Fruit fly (Drosophila melanogaster) whole organism, embryonic: Measurements from ENCODE around the gene djl.

Experiments
- CG10959 ChIP-seq: fragments of 200-800 bp; sonication (Bioruptor generic); IDR thresholded peaks from 2 replicates; pipeline ENCODE4 v1.3.6; 2022; ENCODE audit warnings: missing biosample characterization, missing genetic modification characterization
- CG11560 ChIP-seq: fragments of 200-800 bp; sonication (Bioruptor generic); IDR thresholded peaks from 3 replicates; pipeline ENCODE4 v1.3.6; 2022; ENCODE audit warnings: missing biosample characterization, missing genetic modification characterization
- CG12236 ChIP-seq: fragments of 200-800 bp; sonication (Bioruptor generic); optimal IDR thresholded peaks from 2 replicates; lab custom pipeline; 2016; ENCODE audit warnings: missing biosample characterization, missing genetic modification characterization
- CG12391 ChIP-seq: fragments of 200-800 bp; sonication (Bioruptor generic); optimal IDR thresholded peaks from 3 replicates; lab custom pipeline; 2018; ENCODE audit warnings: missing biosample characterization, mild to moderate bottlenecking, missing genetic modification characterization, moderate library complexity
- CG14667 ChIP-seq: fragments of 200-800 bp; sonication (Bioruptor generic); IDR thresholded peaks from 2 replicates; pipeline ENCODE4 v1.3.6; 2022; ENCODE audit warnings: missing biosample characterization, missing genetic modification characterization
- CG14860 ChIP-seq: fragments of 200-800 bp; sonication (Bioruptor generic); IDR thresholded peaks from 3 replicates; pipeline ENCODE4 v1.3.6; 2022; ENCODE audit warnings: missing biosample characterization, missing genetic modification characterization; ENCODE audit not compliant: partially characterized antibody
- CG18011 ChIP-seq: fragments of 200-800 bp; sonication (Bioruptor generic); optimal IDR thresholded peaks from 2 replicates; lab custom pipeline; 2017; ENCODE audit warnings: missing biosample characterization, missing genetic modification characterization, mild to moderate bottlenecking, moderate library complexity, missing genotype
- CG2712 ChIP-seq: fragments of 200-800 bp; optimal IDR thresholded peaks from 3 replicates; lab custom pipeline; 2019; ENCODE audit warnings: missing biosample characterization, mild to moderate bottlenecking, missing genetic modification characterization, moderate library complexity
- CG30403 ChIP-seq: fragments of 200-800 bp; sonication (Bioruptor generic); optimal IDR thresholded peaks from 3 replicates; lab custom pipeline; 2016; ENCODE audit warnings: missing biosample characterization, missing genetic modification characterization
- CG33213 ChIP-seq: fragments of 200-800 bp; sonication (Bioruptor generic); optimal IDR thresholded peaks from 3 replicates; lab custom pipeline; 2016; ENCODE audit warnings: missing biosample characterization, missing genetic modification characterization
- CG4820 ChIP-seq: fragments of 200-800 bp; sonication (Bioruptor generic); optimal IDR thresholded peaks from 3 replicates; lab custom pipeline; 2016; ENCODE audit warnings: missing biosample characterization, missing genetic modification characterization
- CG7357 ChIP-seq: fragments of 200-800 bp; sonication (Bioruptor generic); IDR thresholded peaks from 3 replicates; pipeline ENCODE4 v1.3.6; 2022; ENCODE audit warnings: missing biosample characterization, missing genetic modification characterization
- CG8290 ChIP-seq, 3 experiments: fragments of 200-800 bp; sonication (Bioruptor generic); optimal IDR thresholded peaks; 2 replicates each; lab custom pipeline; 2016 to 2019; ENCODE audit warnings: missing biosample characterization in 3 of 3, missing genetic modification characterization in 3 of 3, mild to moderate bottlenecking in 2 of 3, moderate library complexity in 1 of 3
- CG9437 ChIP-seq: fragments of 200-800 bp; sonication (Bioruptor generic); optimal IDR thresholded peaks from 2 replicates; lab custom pipeline; 2018; ENCODE audit warnings: missing biosample characterization, mild to moderate bottlenecking, missing genetic modification characterization
- CoRest ChIP-seq: fragments of 200-800 bp; sonication (Bioruptor generic); optimal IDR thresholded peaks from 3 replicates; lab custom pipeline; 2018; ENCODE audit warnings: missing biosample characterization, mild to moderate bottlenecking, missing genetic modification characterization, moderate library complexity
- D19B ChIP-seq: fragments of 200-800 bp; sonication (Bioruptor generic); optimal IDR thresholded peaks from 2 replicates; lab custom pipeline; 2017; ENCODE audit warnings: missing biosample characterization, mild to moderate bottlenecking, missing genetic modification characterization
- Dek ChIP-seq: fragments of 200-800 bp; sonication (Bioruptor generic); optimal IDR thresholded peaks from 3 replicates; lab custom pipeline; 2019; ENCODE audit warnings: missing biosample characterization, mild to moderate bottlenecking, missing genetic modification characterization, moderate library complexity
- Dip2 ChIP-seq: fragments of 200-800 bp; sonication (Bioruptor generic); IDR thresholded peaks from 2 replicates; pipeline ENCODE4 v1.3.6; 2022; ENCODE audit warnings: missing biosample characterization, missing genetic modification characterization
- H15 ChIP-seq: fragments of 200-800 bp; sonication (Bioruptor generic); IDR thresholded peaks from 3 replicates; pipeline ENCODE4 v1.3.6; 2022; ENCODE audit warnings: missing biosample characterization, missing genetic modification characterization
- Hand ChIP-seq: fragments of 200-800 bp; sonication (Bioruptor generic); optimal IDR thresholded peaks from 2 replicates; lab custom pipeline; 2017; ENCODE audit warnings: mild to moderate bottlenecking, missing biosample characterization, missing genetic modification reagents, missing genetic modification characterization
- Hr51 ChIP-seq, 2 experiments: fragments of 200-800 bp; sonication (Bioruptor generic); optimal IDR thresholded peaks; 2 replicates in 1 of 2; 3 replicates in 1 of 2; lab custom pipeline; 2016 to 2018; ENCODE audit warnings: missing biosample characterization in 2 of 2, missing genetic modification characterization in 2 of 2, mild to moderate bottlenecking in 1 of 2, moderate library complexity in 1 of 2
- MESR4 ChIP-seq: fragments of 200-800 bp; sonication (Bioruptor generic); optimal IDR thresholded peaks from 2 replicates; lab custom pipeline; 2018; ENCODE audit warnings: missing biosample characterization, mild to moderate bottlenecking, missing genetic modification characterization, moderate library complexity
- Mrtf ChIP-seq: fragments of 200-800 bp; sonication (Bioruptor generic); IDR thresholded peaks from 3 replicates; pipeline ENCODE4 v1.3.6; 2022; ENCODE audit warnings: missing biosample characterization, missing genetic modification characterization
- Neu2 ChIP-seq: fragments of 200-800 bp; sonication (Bioruptor generic); optimal IDR thresholded peaks from 3 replicates; lab custom pipeline; 2016; ENCODE audit warnings: missing biosample characterization, missing genetic modification characterization, borderline replicate concordance
- Scr ChIP-seq: fragments of 200-800 bp; sonication (Bioruptor generic); IDR thresholded peaks from 2 replicates; pipeline ENCODE4 v1.3.6; 2022; ENCODE audit warnings: missing biosample characterization, missing genetic modification characterization; ENCODE audit not compliant: partially characterized antibody
- chinmo ChIP-seq: fragments of 200-800 bp; sonication (Bioruptor generic); IDR thresholded peaks from 4 replicates; pipeline ENCODE4 v1.3.6; 2022; ENCODE audit warnings: missing biosample characterization, missing genetic modification characterization; ENCODE audit not compliant: partially characterized antibody
- corto ChIP-seq: fragments of 200-800 bp; sonication (Bioruptor generic); optimal IDR thresholded peaks from 2 replicates; lab custom pipeline; 2016; ENCODE audit warnings: missing biosample characterization, mild to moderate bottlenecking, missing genetic modification characterization, moderate library complexity
- dati ChIP-seq: fragments of 200-800 bp; sonication (Bioruptor generic); IDR thresholded peaks from 2 replicates; pipeline ENCODE4 v1.3.6; 2022; ENCODE audit warnings: missing biosample characterization, missing genetic modification characterization
- dm ChIP-seq: fragments of 200-800 bp; sonication (Bioruptor generic); optimal IDR thresholded peaks from 3 replicates; lab custom pipeline; 2016; ENCODE audit warnings: missing biosample characterization, missing genetic modification characterization
- dpn ChIP-seq, 2 experiments: fragments of 200-800 bp; sonication (Bioruptor generic); optimal IDR thresholded peaks; 3 replicates each; lab custom pipeline; 2016; ENCODE audit warnings: missing biosample characterization in 2 of 2, missing genetic modification characterization in 2 of 2
- fd64A ChIP-seq: fragments of 200-800 bp; sonication (Bioruptor generic); optimal IDR thresholded peaks from 3 replicates; lab custom pipeline; 2018; ENCODE audit warnings: missing biosample characterization, mild to moderate bottlenecking, missing genetic modification characterization
- ftz-f1 ChIP-seq: fragments of 200-800 bp; sonication (Bioruptor generic); optimal IDR thresholded peaks from 2 replicates; lab custom pipeline; 2016; ENCODE audit warnings: missing biosample characterization, missing genetic modification characterization
- gcm ChIP-seq: fragments of 200-800 bp; sonication (Bioruptor generic); optimal IDR thresholded peaks from 2 replicates; lab custom pipeline; 2019; ENCODE audit warnings: missing biosample characterization, mild to moderate bottlenecking, missing genetic modification characterization, moderate library complexity
- gem ChIP-seq: fragments of 200-800 bp; sonication (Bioruptor generic); optimal IDR thresholded peaks from 2 replicates; lab custom pipeline; 2019; ENCODE audit warnings: missing biosample characterization, mild to moderate bottlenecking, missing genetic modification characterization, moderate library complexity
- lab ChIP-seq: fragments of 200-800 bp; sonication (Bioruptor generic); optimal IDR thresholded peaks from 3 replicates; lab custom pipeline; 2017; ENCODE audit warnings: missing biosample characterization, missing genetic modification characterization, mild to moderate bottlenecking, moderate library complexity, missing genetic modification reagents
- lmd ChIP-seq: fragments of 200-800 bp; sonication (Bioruptor generic); IDR thresholded peaks from 2 replicates; pipeline ENCODE4 v1.3.6; 2022; ENCODE audit warnings: missing biosample characterization, missing genetic modification characterization
- mam ChIP-seq: fragments of 200-800 bp; sonication (Bioruptor generic); optimal IDR thresholded peaks from 3 replicates; lab custom pipeline; 2016; ENCODE audit warnings: missing biosample characterization, missing genetic modification characterization
- nau ChIP-seq: fragments of 200-800 bp; sonication (Bioruptor generic); optimal IDR thresholded peaks from 3 replicates; lab custom pipeline; 2017; ENCODE audit warnings: missing biosample characterization, mild to moderate bottlenecking, missing genetic modification characterization, missing genetic modification reagents
- nerfin-1 ChIP-seq: fragments of 200-800 bp; sonication (Bioruptor generic); optimal IDR thresholded peaks from 3 replicates; lab custom pipeline; 2019; ENCODE audit warnings: missing biosample characterization, mild to moderate bottlenecking, missing genetic modification characterization, moderate library complexity
- peb ChIP-seq: fragments of 200-800 bp; sonication (Bioruptor generic); IDR thresholded peaks from 2 replicates; pipeline ENCODE4 v1.3.6; 2022; ENCODE audit warnings: missing biosample characterization, missing genetic modification characterization
- pho ChIP-seq: fragments of 200-800 bp; sonication (Bioruptor generic); optimal IDR thresholded peaks from 2 replicates; lab custom pipeline; 2016; ENCODE audit warnings: missing biosample characterization, missing genetic modification characterization
- phol ChIP-seq: fragments of 200-800 bp; sonication (Bioruptor generic); optimal IDR thresholded peaks from 3 replicates; lab custom pipeline; 2018; ENCODE audit warnings: missing biosample characterization, mild to moderate bottlenecking, missing genetic modification characterization, moderate library complexity
- pzg ChIP-seq: fragments of 200-800 bp; sonication (Bioruptor generic); optimal IDR thresholded peaks from 3 replicates; lab custom pipeline; 2018; ENCODE audit warnings: missing biosample characterization, mild to moderate bottlenecking, missing genetic modification characterization, moderate library complexity
- sd ChIP-seq: fragments of 200-800 bp; sonication (Bioruptor generic); optimal IDR thresholded peaks from 3 replicates; lab custom pipeline; 2018; ENCODE audit warnings: missing biosample characterization, mild to moderate bottlenecking, missing genetic modification characterization, moderate library complexity
- sug ChIP-seq: fragments of 200-800 bp; optimal IDR thresholded peaks from 2 replicates; lab custom pipeline; 2019; ENCODE audit warnings: missing biosample characterization, mild to moderate bottlenecking, missing genetic modification characterization, moderate library complexity
- unc-4 ChIP-seq: fragments of 200-800 bp; sonication (Bioruptor generic); IDR thresholded peaks from 2 replicates; pipeline ENCODE4 v1.3.6; 2022; ENCODE audit warnings: missing biosample characterization, missing genetic modification characterization; ENCODE audit not compliant: partially characterized antibody
- wor ChIP-seq: fragments of 200-800 bp; sonication (Bioruptor generic); IDR thresholded peaks from 2 replicates; pipeline ENCODE4 v1.3.6; 2022; ENCODE audit warnings: missing biosample characterization, missing genetic modification characterization
- zen ChIP-seq: fragments of 200-800 bp; sonication (Bioruptor generic); optimal IDR thresholded peaks from 3 replicates; lab custom pipeline; 2018; ENCODE audit warnings: missing biosample characterization, mild to moderate bottlenecking, missing genetic modification characterization, moderate library complexity

Gene djl

dm6 chr3R:7074297-7075114 is 13.9 kb downstream of the djl start, which contains the start of the genes Ufl1 and CG1943 (continued):
- TF ChIP-seq Neu2 (GFP tag; lab: Kevin White, UChicago) (no peak), nerfin-1 (tag; lab: Kevin White, UChicago) (peak; percentile 99), CG14860 (no peak), Hr51 (GFP tag; optimal IDR thresholded peaks at IDR 0.05; lab: Kevin White, UChicago) (peak in 1 of 2 experiments; percentile 2), CG12391 (tag; lab: Kevin White, UChicago) (peak; percentile 25), CG10959 (GFP tag; lab: Robert Waterston, UW) (no peak), CG4820 (GFP tag; lab: Kevin White, UChicago) (no peak), dati (GFP tag; lab: Robert Waterston, UW) (no peak), Mrtf (GFP tag; lab: Robert Waterston, UW) (no peak), CG33213 (GFP tag; lab: Kevin White, UChicago) (peak; percentile 36), sug (tag; lab: Kevin White, UChicago) (peak; percentile 43), sd (tag; lab: Kevin White, UChicago) (peak; percentile 86), pzg (GFP tag; lab: Kevin White, UChicago) (peak; percentile 88), chinmo (no peak), mam (GFP tag; lab: Kevin White, UChicago) (no peak), pho (peak; percentile 20), ftz-f1 (no peak), CG30403 (GFP tag; lab: Kevin White, UChicago) (peak; percentile 25), phol (tag; lab: Kevin White, UChicago) (peak; percentile 21), H15 (GFP tag; lab: Robert Waterston, UW) (no peak), CG8290 (GFP tag; optimal IDR thresholded peaks at IDR 0.05; lab: Kevin White, UChicago) (no peak), CG8290 (tag; optimal IDR thresholded peaks at IDR 0.05; lab: Kevin White, UChicago) (peak in 1 of 2 experiments; percentile 24), CG12236 (GFP tag; lab: Kevin White, UChicago) (no peak), dpn (GFP tag; optimal IDR thresholded peaks at IDR 0.05; lab: Kevin White, UChicago) (peak in 1 of 2 experiments; percentile 12), unc-4 (GFP tag; lab: Robert Waterston, UW) (no peak), MESR4 (GFP tag; lab: Kevin White, UChicago) (peak; percentile 75), gcm (peak; percentile 44), Dip2 (no peak), corto (GFP tag; lab: Kevin White, UChicago) (no peak), CG11560 (tag; lab: Robert Waterston, UW) (no peak), wor (GFP tag; lab: Robert Waterston, UW) (no peak), peb (GFP tag; lab: Robert Waterston, UW) (no peak), CG2712 (peak; percentile 58), dm (peak; percentile 69), CoRest (tag; lab: Kevin White, UChicago) (peak; percentile 67), Hand (GFP tag; lab: Kevin White, UChicago) (no peak), zen (tag; lab: Kevin White, UChicago) (peak; percentile 8), CG7357 (GFP tag; lab: Robert Waterston, UW) (no peak), CG9437 (GFP tag; lab: Kevin White, UChicago) (peak; percentile 73), CG14667 (no peak), lmd (GFP tag; lab: Robert Waterston, UW) (no peak), gem (peak; percentile 22), CG18011 (no peak), fd64A (GFP tag; lab: Kevin White, UChicago) (peak; percentile 1), D19B (GFP tag; lab: Kevin White, UChicago) (no peak), Dek (tag; lab: Kevin White, UChicago) (peak; percentile 18), Scr (GFP tag; lab: Robert Waterston, UW) (no peak), nau (peak; percentile 74), lab (peak; percentile 7)
